Fruit fly (Drosophila melanogaster) whole organism, adult: ENCODE results near the gene CkIIbeta.
"Not testable (repeated sequence)": the region's sequence is repeated elsewhere in the genome, so short reads cannot be mapped to it uniquely, and the experiment has no call there.

Experiments
- CG11617 ChIP-seq: fragments of 200-800 bp; sonication (Bioruptor generic); optimal IDR thresholded peaks from 2 replicates; lab custom pipeline; 2017; ENCODE audit warnings: mild to moderate bottlenecking, missing biosample characterization, missing genetic modification reagents, missing genetic modification characterization
- CG12768 ChIP-seq: fragments of 200-800 bp; sonication (Bioruptor generic); optimal IDR thresholded peaks from 2 replicates; lab custom pipeline; 2017; ENCODE audit warnings: missing biosample characterization, missing genetic modification characterization, mild to moderate bottlenecking, moderate library complexity, missing genetic modification reagents
- CG14711 ChIP-seq: fragments of 200-800 bp; sonication (Bioruptor generic); optimal IDR thresholded peaks from 2 replicates; lab custom pipeline; 2018; ENCODE audit warnings: missing biosample characterization, mild to moderate bottlenecking, missing genetic modification characterization, moderate library complexity
- CG1620 ChIP-seq: fragments of 200-800 bp; sonication (Bioruptor generic); optimal IDR thresholded peaks from 2 replicates; lab custom pipeline; 2016; ENCODE audit warnings: missing biosample characterization, missing genetic modification characterization
- CG33017 ChIP-seq: fragments of 200-800 bp; sonication (Bioruptor generic); optimal IDR thresholded peaks from 2 replicates; lab custom pipeline; 2018; ENCODE audit warnings: missing biosample characterization, mild to moderate bottlenecking, missing genetic modification characterization, moderate library complexity
- CG5204 ChIP-seq: fragments of 200-800 bp; sonication (Bioruptor generic); optimal IDR thresholded peaks from 2 replicates; lab custom pipeline; 2016; ENCODE audit warnings: missing biosample characterization, missing genetic modification characterization
- CG7045 ChIP-seq: fragments of 200-800 bp; sonication (Bioruptor generic); optimal IDR thresholded peaks from 2 replicates; lab custom pipeline; 2017; ENCODE audit warnings: missing biosample characterization, mild to moderate bottlenecking, missing genetic modification characterization
- CG7101 ChIP-seq: fragments of 200-800 bp; sonication (Bioruptor generic); optimal IDR thresholded peaks from 2 replicates; lab custom pipeline; 2018; ENCODE audit warnings: missing biosample characterization, mild to moderate bottlenecking, missing genetic modification characterization, moderate library complexity
- Clk ChIP-seq: fragments of 200-800 bp; sonication (Bioruptor generic); optimal IDR thresholded peaks from 2 replicates; lab custom pipeline; 2017; ENCODE audit warnings: missing biosample characterization, missing genetic modification characterization
- Crg-1 ChIP-seq: fragments of 200-800 bp; sonication (Bioruptor generic); optimal IDR thresholded peaks from 2 replicates; lab custom pipeline; 2016; ENCODE audit warnings: missing biosample characterization, missing genetic modification characterization
- Hr96 ChIP-seq: fragments of 200-800 bp; sonication (Bioruptor generic); optimal IDR thresholded peaks from 2 replicates; lab custom pipeline; 2016; ENCODE audit warnings: missing biosample characterization, missing genetic modification characterization
- Mnt ChIP-seq: fragments of 200-800 bp; sonication (Bioruptor generic); optimal IDR thresholded peaks from 2 replicates; lab custom pipeline; 2016; ENCODE audit warnings: missing biosample characterization, mild to moderate bottlenecking, missing genetic modification characterization
- bab1 ChIP-seq: fragments of 200-800 bp; sonication (Bioruptor generic); optimal IDR thresholded peaks from 3 replicates; lab custom pipeline; 2019; ENCODE audit warnings: missing biosample characterization, mild to moderate bottlenecking, missing genetic modification characterization, moderate library complexity
- cic ChIP-seq: fragments of 200-800 bp; sonication (Bioruptor generic); optimal IDR thresholded peaks from 2 replicates; lab custom pipeline; 2017; ENCODE audit warnings: missing biosample characterization, mild to moderate bottlenecking, missing genetic modification characterization, moderate library complexity
- cnc ChIP-seq, 2 experiments: fragments of >200 bp; optimal IDR thresholded peaks; 2 replicates each; lab custom pipeline; 2017
- kay ChIP-seq: fragments of 200-800 bp; sonication (Bioruptor generic); peaks from one replicate; lab custom pipeline; 2016; ENCODE audit warnings: missing biosample characterization, missing genetic modification characterization, borderline replicate concordance
- ovo ChIP-seq: fragments of 200-800 bp; sonication (Bioruptor generic); optimal IDR thresholded peaks from 2 replicates; lab custom pipeline; 2016; ENCODE audit warnings: missing biosample characterization, missing genetic modification characterization
- pad ChIP-seq: fragments of 200-800 bp; sonication (Bioruptor generic); optimal IDR thresholded peaks from 3 replicates; lab custom pipeline; 2017; ENCODE audit warnings: missing biosample characterization, missing genetic modification characterization, mild to moderate bottlenecking, moderate library complexity, missing genetic modification reagents
- tj ChIP-seq: fragments of 200-800 bp; sonication (Bioruptor generic); optimal IDR thresholded peaks from 3 replicates; lab custom pipeline; 2017; ENCODE audit warnings: missing biosample characterization, mild to moderate bottlenecking, missing genetic modification characterization, moderate library complexity
- toe ChIP-seq: fragments of 200-800 bp; sonication (Bioruptor generic); optimal IDR thresholded peaks from 2 replicates; lab custom pipeline; 2016; ENCODE audit warnings: missing biosample characterization, missing genetic modification characterization

Gene CkIIbeta

DNA sequence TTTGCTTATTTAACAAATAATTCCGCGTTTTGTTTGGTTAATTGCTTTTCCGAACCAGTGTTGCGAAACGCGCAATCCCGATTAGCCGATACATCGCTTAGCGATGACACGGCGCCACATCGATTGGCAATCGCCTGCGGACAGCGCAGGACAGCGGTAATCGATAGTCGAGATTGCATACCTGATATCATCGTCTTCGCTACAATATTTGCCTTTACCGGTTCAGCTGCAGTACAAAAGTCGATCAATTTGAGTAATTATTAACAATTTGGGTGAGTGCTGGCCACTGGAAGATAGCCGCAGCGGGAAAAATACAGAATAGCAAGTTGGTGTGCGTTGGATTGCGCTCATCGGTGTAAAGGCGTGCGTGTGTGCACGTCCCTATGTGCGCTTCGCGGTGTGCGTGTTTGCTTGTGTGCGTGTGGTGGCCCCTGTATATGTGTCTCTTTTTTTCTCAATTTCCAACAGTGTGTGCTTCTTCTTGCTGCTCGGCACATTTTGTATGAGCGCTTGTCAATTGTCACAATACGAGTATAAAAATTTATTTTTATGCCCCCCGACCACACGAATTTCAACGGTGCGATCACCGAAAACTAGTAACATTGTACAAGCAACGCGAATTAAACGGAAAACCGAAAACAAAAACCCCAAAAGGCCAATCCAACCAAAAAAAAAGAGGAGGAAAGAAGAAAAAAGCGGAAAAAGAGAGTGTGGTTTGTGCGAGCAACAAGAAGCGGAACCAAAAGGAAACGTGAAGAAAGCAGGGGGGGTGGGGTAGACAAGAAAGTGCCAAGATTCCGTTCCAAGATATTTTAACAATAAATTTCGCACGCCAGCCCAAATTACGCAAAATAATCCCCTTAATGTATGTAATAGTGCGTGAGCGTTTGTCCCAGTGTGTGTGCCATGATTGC, at the start of gene CkIIbeta:
Gene CkIIbeta (plus strand): TSS at position 119 of the 914 bp plus-strand sequence.
- TF ChIP-seq cic (GFP tag; lab: Kevin White, UChicago) (no peak), Hr96 (GFP tag; lab: Kevin White, UChicago) (no peak), toe (GFP tag; lab: Kevin White, UChicago) (no peak), cnc (optimal IDR thresholded peaks at IDR 0.05; lab: Kevin White, UChicago) (no peak), tj (GFP tag; lab: Kevin White, UChicago) (no peak), pad (GFP tag; lab: Kevin White, UChicago) (peak; percentile 57), CG12768 (GFP tag; lab: Kevin White, UChicago) (no peak), CG14711 (tag; lab: Kevin White, UChicago) (peak; percentile 16), Mnt (peak; percentile 45), bab1 (GFP tag; lab: Kevin White, UChicago) (peak; percentile 13), Clk (GFP tag; lab: Kevin White, UChicago) (no peak), ovo (GFP tag; lab: Kevin White, UChicago) (peak; percentile 74), CG33017 (tag; lab: Kevin White, UChicago) (no peak), CG7101 (tag; lab: Kevin White, UChicago) (peak; percentile 53), CG5204 (GFP tag; lab: Kevin White, UChicago) (no peak), CG1620 (GFP tag; lab: Kevin White, UChicago) (peak; percentile 75), Crg-1 (GFP tag; lab: Kevin White, UChicago) (peak; percentile 75), CG7045 (GFP tag; lab: Kevin White, UChicago) (no peak), kay (no peak), CG11617 (GFP tag; lab: Kevin White, UChicago) (peak; percentile 21)

DNA sequence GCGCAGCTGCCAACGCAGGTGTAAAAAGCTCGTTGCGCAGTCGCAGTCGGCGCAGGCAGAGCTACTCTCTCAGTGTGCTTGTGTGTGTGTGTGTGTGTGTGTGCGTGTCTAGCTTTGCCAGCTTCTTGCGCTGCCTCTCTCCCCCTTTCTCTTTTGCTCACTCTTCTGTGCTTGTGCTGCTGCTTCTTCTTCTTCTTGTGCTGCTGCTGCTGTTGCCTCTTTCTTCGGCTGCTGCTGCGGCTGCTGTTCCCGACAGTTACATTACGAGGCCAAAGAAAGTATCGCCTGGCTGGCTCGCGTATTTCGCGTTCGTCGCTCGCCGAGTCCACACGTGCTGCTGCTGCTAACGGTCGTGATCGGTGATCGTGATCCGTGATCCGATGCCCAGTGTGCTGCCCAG, 38.4 kb upstream of the CkIIbeta start, which contains the start of gene m:
Gene m (plus strand): TSS at position 301 of the 400 bp plus-strand sequence.
- not testable (repeated sequence) for TF ChIP-seq Crg-1, CG5204, tj (GFP tag; lab: Kevin White, UChicago)

DNA sequence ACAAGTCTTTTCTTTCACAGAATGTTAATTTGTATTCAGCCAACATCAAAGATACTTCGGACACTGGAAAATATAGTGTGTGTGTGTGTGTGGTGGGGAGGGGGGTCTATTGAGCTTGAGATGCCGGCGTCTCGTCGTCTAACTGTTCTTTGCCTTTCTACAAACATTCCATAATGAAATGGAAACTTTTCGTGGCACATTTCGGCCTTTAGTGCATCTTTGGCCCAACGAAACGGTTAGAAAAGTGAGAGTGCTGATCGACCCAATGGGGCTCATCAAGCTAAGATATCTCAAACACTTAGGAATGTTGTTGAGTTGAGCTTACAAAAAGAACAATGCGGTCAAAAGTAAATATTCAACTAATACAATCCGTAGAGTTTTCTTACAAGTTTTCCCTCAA, 35.4 kb upstream of the CkIIbeta start:
- TF ChIP-seq cnc (optimal IDR thresholded peaks at IDR 0.05; lab: Kevin White, UChicago), result no peak
- TF ChIP-seq CG1620 (GFP tag; lab: Kevin White, UChicago), result no peak
- no peak for TF ChIP-seq CG12768 (GFP tag; lab: Kevin White, UChicago)
- no peak for TF ChIP-seq Mnt
- no peak for TF ChIP-seq Hr96 (GFP tag; lab: Kevin White, UChicago)
- TF ChIP-seq kay, result no peak

DNA sequence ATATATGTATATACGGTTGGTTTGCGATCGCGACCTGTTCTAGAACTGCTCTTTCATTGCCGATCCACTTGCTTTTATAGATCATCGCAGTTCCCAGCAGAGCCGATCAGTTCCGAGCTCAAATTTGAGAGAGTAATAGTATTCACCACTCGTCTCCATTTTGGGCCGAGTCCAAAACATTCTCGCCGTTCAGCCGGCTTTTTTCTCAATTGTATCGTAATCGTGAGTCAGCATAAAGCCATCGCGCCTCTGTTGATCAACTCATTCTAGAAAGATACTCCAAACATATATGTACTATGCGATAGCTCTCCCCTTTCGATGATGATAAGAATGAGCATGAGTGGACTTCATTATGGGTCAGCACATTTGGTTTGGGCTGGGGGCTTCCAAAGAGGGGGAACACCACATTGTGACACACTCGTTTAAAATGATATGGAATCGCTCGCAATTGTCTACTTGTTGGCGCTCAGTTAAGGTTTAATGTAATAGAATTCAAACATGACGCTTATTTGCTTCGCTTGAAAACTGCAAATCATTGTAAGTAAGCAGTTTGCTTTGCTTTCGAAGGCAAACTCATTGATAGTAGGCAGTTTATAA, 27.7 kb upstream of the CkIIbeta start, which contains the start of gene CG9360:
Gene CG9360 (minus strand): TSS at position 51 of the 597 bp plus-strand sequence.
- TF ChIP-seq CG11617 (GFP tag; lab: Kevin White, UChicago) (no peak), cnc (optimal IDR thresholded peaks at IDR 0.05; lab: Kevin White, UChicago) (peak; percentile 72 to 91), kay (peak; percentile 82), tj (GFP tag; lab: Kevin White, UChicago) (peak; percentile 93), CG14711 (tag; lab: Kevin White, UChicago) (no peak)

DNA sequence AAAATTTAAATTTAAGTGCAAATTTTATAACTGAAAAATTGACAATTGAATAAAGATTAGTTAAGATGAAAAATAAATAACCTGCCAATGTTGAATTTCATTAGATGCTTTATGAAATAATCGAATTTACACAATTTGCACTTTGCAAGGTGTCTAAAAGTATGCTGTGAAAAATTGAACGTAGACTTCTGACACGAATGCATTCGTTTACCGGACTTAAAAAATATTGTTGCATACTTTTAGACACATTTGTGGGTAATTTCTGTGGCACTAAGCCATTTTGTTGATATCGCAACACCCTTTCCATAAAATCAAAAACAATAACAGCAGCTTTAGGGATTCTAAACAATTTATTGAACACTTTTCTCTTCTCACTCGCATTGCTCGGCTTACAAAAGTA, 22.9 kb upstream of the CkIIbeta start:
- no peak for TF ChIP-seq CG14711 (tag; lab: Kevin White, UChicago)
- TF ChIP-seq bab1 (GFP tag; lab: Kevin White, UChicago), result no peak

DNA sequence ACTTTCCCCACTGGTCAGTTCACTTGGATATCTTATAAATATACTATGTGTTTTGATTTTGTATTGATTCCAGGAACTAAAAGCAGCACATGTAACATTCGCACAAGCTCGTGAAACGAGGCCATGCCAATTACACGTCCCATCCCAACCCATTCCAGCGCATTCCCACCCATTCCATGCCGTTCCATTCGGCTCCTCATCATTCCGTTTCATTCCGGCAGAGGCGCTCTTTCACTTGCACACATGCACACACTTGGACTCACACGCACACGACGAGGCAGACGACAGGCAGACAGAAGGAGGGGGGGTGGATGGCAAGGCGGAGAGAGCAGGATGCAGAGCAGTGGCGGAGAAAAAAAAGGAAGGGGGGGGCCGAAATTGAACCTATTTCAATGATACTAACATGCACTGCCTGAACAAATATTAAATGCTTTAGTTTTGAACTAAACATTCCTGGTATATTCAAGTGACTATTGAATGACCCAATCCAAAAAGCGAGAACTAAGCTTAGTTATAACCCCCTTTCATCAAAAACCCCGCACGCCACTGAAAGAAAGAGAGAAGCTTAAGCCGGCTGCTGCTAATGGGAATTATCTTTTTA, 16.2 kb upstream of the CkIIbeta start:
- TF ChIP-seq Crg-1 (GFP tag; lab: Kevin White, UChicago) (no peak), CG11617 (GFP tag; lab: Kevin White, UChicago) (no peak), pad (GFP tag; lab: Kevin White, UChicago) (no peak), Hr96 (GFP tag; lab: Kevin White, UChicago) (peak; percentile 24), CG7045 (GFP tag; lab: Kevin White, UChicago) (peak; percentile 28), CG7101 (tag; lab: Kevin White, UChicago) (peak; percentile 6)
